2 fruit fly cellular contexts compared by ENCODE assay signal in genomic region chr3R:30600154-30601009, dm6.
TF ChIP-seq lines count a peak whose summit lies in the region.

No protein-coding gene starts in this region.

TF ChIP-seq in whole organism, embryonic, 481 proteins besides CTCF, POLR2A, EP300 and RAD21 (continued from another document and continues in another):
- peak; percentile 83 for TF ChIP-seq Hand (GFP tag; optimal IDR thresholded peaks at IDR 0.05; lab: Kevin White, UChicago)
- TF ChIP-seq Atf6 (GFP tag; IDR thresholded peaks at IDR 0.05; lab: Robert Waterston, UW): peak; percentile 94
- TF ChIP-seq scrt (GFP tag; optimal IDR thresholded peaks at IDR 0.05; lab: Kevin White, UChicago): peak; percentile 86
- TF ChIP-seq bbx (GFP tag; IDR thresholded peaks at IDR 0.05; lab: Robert Waterston, UW; ENCODE audit: partially characterized antibody): 0 out of 2 replicates have a peak, but pooled peaks have one; percentile 45
- peak; percentile 90 for TF ChIP-seq cwo (GFP tag; optimal IDR thresholded peaks at IDR 0.05; lab: Kevin White, UChicago)
- peak; percentile 90 for TF ChIP-seq CG11504 (tag; optimal IDR thresholded peaks at IDR 0.05; lab: Kevin White, UChicago)
- TF ChIP-seq CG13894 (tag; optimal IDR thresholded peaks at IDR 0.05; lab: Kevin White, UChicago): peak; percentile 78
- TF ChIP-seq CG12769 (tag; optimal IDR thresholded peaks at IDR 0.05; lab: Kevin White, UChicago): peak; percentile 68
- TF ChIP-seq bcd (GFP tag; optimal IDR thresholded peaks at IDR 0.05; lab: Kevin White, UChicago): peak; percentile 89
- TF ChIP-seq bigmax (GFP tag; optimal IDR thresholded peaks at IDR 0.05; lab: Kevin White, UChicago): no peak
- peak; percentile 92 for TF ChIP-seq CG6813 (GFP tag; optimal IDR thresholded peaks at IDR 0.05; lab: Kevin White, UChicago)
- TF ChIP-seq CG31388 (GFP tag; optimal IDR thresholded peaks at IDR 0.05; lab: Kevin White, UChicago): peak; percentile 88
- peak; percentile 80 for TF ChIP-seq repo (GFP tag; optimal IDR thresholded peaks at IDR 0.05; lab: Kevin White, UChicago)
- peak; percentile 86 for TF ChIP-seq peb (GFP tag; IDR thresholded peaks at IDR 0.05; lab: Robert Waterston, UW)
- no peak for TF ChIP-seq CG7745 (tag; optimal IDR thresholded peaks at IDR 0.05; lab: Kevin White, UChicago)
- TF ChIP-seq CG10431 (GFP tag; optimal IDR thresholded peaks at IDR 0.05; lab: Kevin White, UChicago): no peak
- TF ChIP-seq ham (GFP tag; IDR thresholded peaks at IDR 0.05; lab: Robert Waterston, UW): peak; percentile 67; the same call in 1 of the 2 replicates
- TF ChIP-seq yki (optimal IDR thresholded peaks at IDR 0.05; lab: Kevin White, UChicago): no peak
- TF ChIP-seq ab (GFP tag; optimal IDR thresholded peaks at IDR 0.05; lab: Kevin White, UChicago): no peak
- TF ChIP-seq sd (tag; optimal IDR thresholded peaks at IDR 0.05; lab: Kevin White, UChicago): peak; percentile 90
- TF ChIP-seq CG9797 (GFP tag; optimal IDR thresholded peaks at IDR 0.05; lab: Kevin White, UChicago): peak; percentile 6
- peak; percentile 80 for TF ChIP-seq CG4707 (GFP tag; optimal IDR thresholded peaks at IDR 0.05; lab: Kevin White, UChicago)
- TF ChIP-seq CG4854 (GFP tag; optimal IDR thresholded peaks at IDR 0.05; lab: Kevin White, UChicago): peak; percentile 91
- TF ChIP-seq MESR4 (GFP tag; optimal IDR thresholded peaks at IDR 0.05; lab: Kevin White, UChicago): peak; percentile 22
- TF ChIP-seq gcm (GFP tag; optimal IDR thresholded peaks at IDR 0.05; lab: Kevin White, UChicago): peak; percentile 94
- TF ChIP-seq CG7963 (GFP tag; IDR thresholded peaks at IDR 0.05; lab: Robert Waterston, UW; ENCODE audit: partially characterized antibody): no peak
- TF ChIP-seq gsb (GFP tag; IDR thresholded peaks at IDR 0.05; lab: Robert Waterston, UW): peak; percentile 85
- peak; percentile 89 for TF ChIP-seq Fer3 (tag; optimal IDR thresholded peaks at IDR 0.05; lab: Kevin White, UChicago)
- peak; percentile 91 for TF ChIP-seq CG43689 (GFP tag; IDR thresholded peaks at IDR 0.05; lab: Robert Waterston, UW)
- TF ChIP-seq Hr78 (GFP tag; optimal IDR thresholded peaks at IDR 0.05; lab: Kevin White, UChicago): peak in 1 of 2 experiments; percentile 55
- TF ChIP-seq Adf1 (GFP tag; IDR thresholded peaks at IDR 0.05; lab: Robert Waterston, UW): peak; percentile 74
- TF ChIP-seq inv (GFP tag; IDR thresholded peaks at IDR 0.05; lab: Robert Waterston, UW; ENCODE audit: partially characterized antibody): 0 out of 2 replicates have a peak, but pooled peaks have one; percentile 31
- no peak for TF ChIP-seq HLH4C (GFP tag; IDR thresholded peaks at IDR 0.05; lab: Robert Waterston, UW; ENCODE audit: partially characterized antibody)
- peak; percentile 92 for TF ChIP-seq CG12391 (tag; optimal IDR thresholded peaks at IDR 0.05; lab: Kevin White, UChicago)
- TF ChIP-seq caup (GFP tag; optimal IDR thresholded peaks at IDR 0.05; lab: Kevin White, UChicago; ENCODE audit: severe bottlenecking): peak; percentile 91
- peak; percentile 87 for TF ChIP-seq CG9932 (GFP tag; IDR thresholded peaks at IDR 0.05; lab: Robert Waterston, UW)
- TF ChIP-seq hkb (optimal IDR thresholded peaks at IDR 0.05; lab: Kevin White, UChicago): no peak
- TF ChIP-seq hkb (GFP tag; IDR thresholded peaks at IDR 0.05; lab: Robert Waterston, UW): peak; percentile 98
- TF ChIP-seq pum (GFP tag; optimal IDR thresholded peaks at IDR 0.05; lab: Kevin White, UChicago): peak; percentile 87
- TF ChIP-seq CG34422 (GFP tag; IDR thresholded peaks at IDR 0.05; lab: Robert Waterston, UW): peak; percentile 96
- TF ChIP-seq odd (GFP tag; optimal IDR thresholded peaks at IDR 0.05; lab: Kevin White, UChicago): peak; percentile 84
- TF ChIP-seq zf30C (GFP tag; optimal IDR thresholded peaks at IDR 0.05; lab: Kevin White, UChicago): peak; percentile 92
- peak; percentile 70 for TF ChIP-seq B-H2 (GFP tag; optimal IDR thresholded peaks at IDR 0.05; lab: Kevin White, UChicago)
- TF ChIP-seq Vsx1 (GFP tag; optimal IDR thresholded peaks at IDR 0.05; lab: Kevin White, UChicago): peak; percentile 80
- TF ChIP-seq CG10959 (GFP tag; IDR thresholded peaks at IDR 0.05; lab: Robert Waterston, UW): peak; percentile 81
- TF ChIP-seq Nf-YC (tag; optimal IDR thresholded peaks at IDR 0.05; lab: Kevin White, UChicago): peak; percentile 76
- peak; percentile 71 for TF ChIP-seq tup (GFP tag; optimal IDR thresholded peaks at IDR 0.05; lab: Kevin White, UChicago)
- peak; percentile 69 for TF ChIP-seq CG8089 (GFP tag; optimal IDR thresholded peaks at IDR 0.05; lab: Kevin White, UChicago)
- TF ChIP-seq CG6272 (GFP tag; IDR thresholded peaks at IDR 0.05; lab: Robert Waterston, UW): peak; percentile 81
- peak; percentile 70 for TF ChIP-seq CG5180 (GFP tag; optimal IDR thresholded peaks at IDR 0.05; lab: Kevin White, UChicago)
- peak; percentile 92 for TF ChIP-seq Sox102F (GFP tag; optimal IDR thresholded peaks at IDR 0.05; lab: Kevin White, UChicago)
- TF ChIP-seq fd102C (GFP tag; optimal IDR thresholded peaks at IDR 0.05; lab: Kevin White, UChicago): peak; percentile 56
- peak; percentile 96 for TF ChIP-seq gem (tag; optimal IDR thresholded peaks at IDR 0.05; lab: Kevin White, UChicago)
- TF ChIP-seq CG9437 (GFP tag; optimal IDR thresholded peaks at IDR 0.05; lab: Kevin White, UChicago): peak; percentile 85
- TF ChIP-seq CG11695 (GFP tag; IDR thresholded peaks at IDR 0.05; lab: Robert Waterston, UW): peak; percentile 95
- peak; percentile 83 for TF ChIP-seq Hey (tag; optimal IDR thresholded peaks at IDR 0.05; lab: Kevin White, UChicago)
- no peak for TF ChIP-seq CG42726 (GFP tag; IDR thresholded peaks at IDR 0.05; lab: Robert Waterston, UW; ENCODE audit: partially characterized antibody)
- TF ChIP-seq Drgx (GFP tag; IDR thresholded peaks at IDR 0.05; lab: Robert Waterston, UW): peak; percentile 96
- TF ChIP-seq knrl (GFP tag; IDR thresholded peaks at IDR 0.05; lab: Robert Waterston, UW; ENCODE audit: partially characterized antibody): no peak
- peak in 1 of 2 experiments; percentile 90 for TF ChIP-seq Eip74EF (GFP tag; optimal IDR thresholded peaks at IDR 0.05; lab: Kevin White, UChicago)
- peak; percentile 58 for TF ChIP-seq Jarid2 (GFP tag; optimal IDR thresholded peaks at IDR 0.05; lab: Kevin White, UChicago)
- peak; percentile 48 for TF ChIP-seq Neu2 (GFP tag; optimal IDR thresholded peaks at IDR 0.05; lab: Kevin White, UChicago; ENCODE audit: borderline replicate concordance)
- peak; percentile 88 for TF ChIP-seq CoRest (tag; optimal IDR thresholded peaks at IDR 0.05; lab: Kevin White, UChicago)
- TF ChIP-seq eyg (GFP tag; optimal IDR thresholded peaks at IDR 0.05; lab: Kevin White, UChicago): peak; percentile 72

TF ChIP-seq in whole organism, prepupa, 60 proteins besides CTCF, POLR2A, EP300 and RAD21 (continued from another document):
- TF ChIP-seq OdsH (GFP tag; optimal IDR thresholded peaks at IDR 0.05; lab: Kevin White, UChicago) (peak; percentile 91), spab (GFP tag; optimal IDR thresholded peaks at IDR 0.05; lab: Kevin White, UChicago) (peak; percentile 65), fd85E (GFP tag; optimal IDR thresholded peaks at IDR 0.05; lab: Kevin White, UChicago) (peak; percentile 68), CG6792 (GFP tag; optimal IDR thresholded peaks at IDR 0.05; lab: Kevin White, UChicago) (peak; percentile 94), fd59A (GFP tag; optimal IDR thresholded peaks at IDR 0.05; lab: Kevin White, UChicago) (peak; percentile 74), CG4318 (GFP tag; optimal IDR thresholded peaks at IDR 0.05; lab: Kevin White, UChicago) (peak; percentile 68), Gug (GFP tag; IDR thresholded peaks at IDR 0.05; lab: Robert Waterston, UW) (peak; percentile 91), Ets96B (tag; optimal IDR thresholded peaks at IDR 0.05; lab: Kevin White, UChicago) (peak; percentile 82), CG8119 (GFP tag; IDR thresholded peaks at IDR 0.05; lab: Robert Waterston, UW) (peak; percentile 95), fkh (GFP tag; optimal IDR thresholded peaks at IDR 0.05; lab: Kevin White, UChicago) (peak; percentile 52)
TF ChIP-seq in whole organism, prepupa: peak in this region for 59.
